Worm (Caenorhabditis elegans): ENCODE measurements around the gene Y50E8A.11.

ce11 chrV:14791703-14792102 lies 10.5 kb downstream of the Y50E8A.11 start:
- TF ChIP-seq nhr-76 (tag; optimal IDR thresholded peaks at IDR 0.05) (no peak), unc-62 (GFP tag; optimal IDR thresholded peaks at IDR 0.05) (no peak), R02D3.7 (tag; optimal IDR thresholded peaks at IDR 0.05) (no peak), lin-39 (tag; optimal IDR thresholded peaks at IDR 0.05) (no peak), snpc-4 (tag; optimal IDR thresholded peaks at IDR 0.05) (no peak), jun-1 (tag; optimal IDR thresholded peaks at IDR 0.05) (no peak), nhr-237 (tag; optimal IDR thresholded peaks at IDR 0.05) (no peak), aly-2 (tag; optimal IDR thresholded peaks at IDR 0.05) (no peak), fkh-10 (GFP tag; optimal IDR thresholded peaks at IDR 0.05) (no peak), mdl-1 (tag; optimal IDR thresholded peaks at IDR 0.05) (no peak), nhr-28 (tag; optimal IDR thresholded peaks at IDR 0.05) (no peak), ceh-82 (tag; optimal IDR thresholded peaks at IDR 0.05) (no peak), nhr-25 (tag; optimal IDR thresholded peaks at IDR 0.05) (no peak), daf-12 (tag; optimal IDR thresholded peaks at IDR 0.05) (no peak)

Measured in whole organism, L3 larva.